Fruit fly (Drosophila melanogaster): ENCODE data around the gene Best1.

dm6 chr3R:10114915-10115534 lies 55.3 kb downstream of the Best1 start:
- no peak for TF ChIP-seq Kr (GFP tag; optimal IDR thresholded peaks at IDR 0.05)
- TF ChIP-seq run (tag; optimal IDR thresholded peaks at IDR 0.05) = no peak
- TF ChIP-seq eyg (GFP tag; optimal IDR thresholded peaks at IDR 0.05) = no peak
- no peak for TF ChIP-seq CG16813 (GFP tag; IDR thresholded peaks at IDR 0.05; ENCODE audit: partially characterized antibody)
- TF ChIP-seq cas (GFP tag; IDR thresholded peaks at IDR 0.05) = no peak
- TF ChIP-seq cad (GFP tag; optimal IDR thresholded peaks at IDR 0.05) = no peak
- no peak for TF ChIP-seq fru (optimal IDR thresholded peaks at IDR 0.05)
- no peak for TF ChIP-seq gro (GFP tag; optimal IDR thresholded peaks at IDR 0.05)
- TF ChIP-seq CG2875 (GFP tag; optimal IDR thresholded peaks at IDR 0.05) = no peak
- TF ChIP-seq CTCF (GFP tag; optimal IDR thresholded peaks at IDR 0.05) = no peak
- TF ChIP-seq so (GFP tag; IDR thresholded peaks at IDR 0.05) = no peak
- TF ChIP-seq CG14014 (GFP tag; IDR thresholded peaks at IDR 0.05) = no peak
- TF ChIP-seq hth (optimal IDR thresholded peaks at IDR 0.05) = no peak
